Worm (Caenorhabditis elegans) whole organism, late embryonic: ENCODE measurements around the gene srw-53.
"Not testable (repeated sequence)": the region's sequence is repeated elsewhere in the genome, so short reads cannot be mapped to it uniquely, and the experiment has no call there.

Experiments
- C38D4.7 ChIP-seq: fragments of 200-800 bp; sonication (Bioruptor generic); optimal IDR thresholded peaks from 2 replicates; lab custom pipeline; 2018; ENCODE audit warnings: mild to moderate bottlenecking, missing genetic modification characterization, moderate library complexity, missing compliant biosample characterization
- K02D7.2 ChIP-seq: sonication (generic microtip); optimal IDR thresholded peaks from 2 replicates; lab custom pipeline; 2017; ENCODE audit warnings: mild to moderate bottlenecking, missing genetic modification characterization, missing compliant biosample characterization
- K09A11.1 ChIP-seq: sonication (generic microtip); optimal IDR thresholded peaks from 2 replicates; lab custom pipeline; 2017; ENCODE audit warnings: antibody characterized with exemption, mild to moderate bottlenecking, missing genetic modification characterization, missing compliant biosample characterization; ENCODE audit not compliant: insufficient read depth
- T23F11.4 ChIP-seq: fragments of 200-800 bp; sonication (Bioruptor generic); optimal IDR thresholded peaks from 2 replicates; lab custom pipeline; 2018; ENCODE audit warnings: mild to moderate bottlenecking, missing genetic modification characterization, missing compliant biosample characterization
- Y22D7AL.16 ChIP-seq: sonication (generic microtip); optimal IDR thresholded peaks from 2 replicates; lab custom pipeline; 2016; ENCODE audit warnings: missing genetic modification characterization, missing compliant biosample characterization
- ahr-1 ChIP-seq: sonication (generic microtip); optimal IDR thresholded peaks from 2 replicates; lab custom pipeline; 2016; ENCODE audit warnings: missing genetic modification characterization, missing compliant biosample characterization
- ceh-18 ChIP-seq: sonication (generic microtip); optimal IDR thresholded peaks from 2 replicates; lab custom pipeline; 2016; ENCODE audit warnings: missing genetic modification characterization, missing compliant biosample characterization
- ceh-19 ChIP-seq: fragments of 200-800 bp; sonication (Bioruptor generic); optimal IDR thresholded peaks from 2 replicates; lab custom pipeline; 2018; ENCODE audit warnings: mild to moderate bottlenecking, missing genetic modification characterization, missing compliant biosample characterization
- ceh-34 ChIP-seq: sonication (generic microtip); optimal IDR thresholded peaks from 2 replicates; lab custom pipeline; 2016; ENCODE audit warnings: mild to moderate bottlenecking, missing genetic modification characterization, missing compliant biosample characterization
- ceh-48 ChIP-seq: sonication (generic microtip); optimal IDR thresholded peaks from 2 replicates; lab custom pipeline; 2016; ENCODE audit warnings: missing genetic modification characterization, inconsistent platforms, missing compliant biosample characterization
- ceh-6 ChIP-seq: fragments of 200-800 bp; sonication (Bioruptor generic); optimal IDR thresholded peaks from 2 replicates; lab custom pipeline; 2018; ENCODE audit warnings: mild to moderate bottlenecking, missing genetic modification characterization, missing compliant biosample characterization
- che-1 ChIP-seq: sonication (generic microtip); optimal IDR thresholded peaks from 2 replicates; lab custom pipeline; 2016; ENCODE audit warnings: mild to moderate bottlenecking, missing genetic modification characterization, missing compliant biosample characterization
- dve-1 ChIP-seq: sonication (generic microtip); optimal IDR thresholded peaks from 2 replicates; lab custom pipeline; 2017; ENCODE audit warnings: antibody characterized with exemption, mild to moderate bottlenecking, missing genetic modification characterization, missing compliant biosample characterization
- eyg-1 ChIP-seq: sonication (generic microtip); optimal IDR thresholded peaks from 2 replicates; lab custom pipeline; 2016; ENCODE audit warnings: missing genotype, missing genetic modification characterization, missing compliant biosample characterization
- gmeb-2 ChIP-seq: sonication (generic microtip); optimal IDR thresholded peaks from 2 replicates; lab custom pipeline; 2016; ENCODE audit warnings: missing genetic modification characterization, inconsistent platforms, missing compliant biosample characterization
- hlh-15 ChIP-seq: sonication (generic microtip); optimal IDR thresholded peaks from 2 replicates; lab custom pipeline; 2016; ENCODE audit warnings: missing genetic modification characterization, missing compliant biosample characterization
- hlh-30 ChIP-seq: sonication (generic microtip); optimal IDR thresholded peaks from 2 replicates; lab custom pipeline; 2017; ENCODE audit warnings: antibody characterized with exemption, missing genetic modification characterization, missing compliant biosample characterization; ENCODE audit not compliant: insufficient read depth
- hlh-8 ChIP-seq: sonication (generic microtip); optimal IDR thresholded peaks from 2 replicates; lab custom pipeline; 2016; ENCODE audit warnings: missing genotype, missing genetic modification characterization, missing compliant biosample characterization
- lim-6 ChIP-seq: sonication (generic microtip); optimal IDR thresholded peaks from 2 replicates; lab custom pipeline; 2016; ENCODE audit warnings: missing genetic modification characterization, missing compliant biosample characterization
- lin-11 ChIP-seq: fragments of 200-800 bp; sonication (Bioruptor generic); optimal IDR thresholded peaks from 2 replicates; lab custom pipeline; 2018; ENCODE audit warnings: mild to moderate bottlenecking, missing genetic modification characterization, missing compliant biosample characterization
- nfya-1 ChIP-seq: sonication (generic microtip); optimal IDR thresholded peaks from 2 replicates; lab custom pipeline; 2017; ENCODE audit warnings: missing genetic modification characterization, mild to moderate bottlenecking, missing compliant biosample characterization, antibody characterized with exemption, moderate library complexity
- nhr-232 ChIP-seq: sonication (generic microtip); optimal IDR thresholded peaks from 2 replicates; lab custom pipeline; 2016; ENCODE audit warnings: missing genetic modification characterization, missing compliant biosample characterization
- odd-2 ChIP-seq: sonication (generic microtip); optimal IDR thresholded peaks from 2 replicates; lab custom pipeline; 2017; ENCODE audit warnings: antibody characterized with exemption, mild to moderate bottlenecking, missing genetic modification characterization, missing compliant biosample characterization
- pag-3 ChIP-seq: sonication (generic microtip); optimal IDR thresholded peaks from 2 replicates; lab custom pipeline; 2016; ENCODE audit warnings: missing compliant biosample characterization, missing genetic modification characterization, borderline replicate concordance
- pat-9 ChIP-seq: fragments of 200-800 bp; sonication (Bioruptor generic); optimal IDR thresholded peaks from 2 replicates; lab custom pipeline; 2018; ENCODE audit warnings: mild to moderate bottlenecking, missing genetic modification characterization, moderate library complexity, missing compliant biosample characterization
- pha-2 ChIP-seq: sonication (generic microtip); optimal IDR thresholded peaks from 2 replicates; lab custom pipeline; 2017; ENCODE audit warnings: mild to moderate bottlenecking, missing genetic modification characterization, missing compliant biosample characterization
- pha-4 ChIP-seq: fragments of 150-350 bp; optimal IDR thresholded peaks from 2 replicates; lab custom pipeline; 2018; ENCODE audit warnings: missing biosample characterization, missing genetic modification reagents, missing genetic modification characterization
- ref-2 ChIP-seq: sonication (generic microtip); optimal IDR thresholded peaks from 2 replicates; lab custom pipeline; 2016; ENCODE audit warnings: missing genetic modification characterization, missing compliant biosample characterization
- sox-4 ChIP-seq: sonication (generic microtip); optimal IDR thresholded peaks from 2 replicates; lab custom pipeline; 2017; ENCODE audit warnings: mild to moderate bottlenecking, missing genetic modification characterization, inconsistent platforms, missing compliant biosample characterization
- tbx-2 ChIP-seq: sonication (generic microtip); optimal IDR thresholded peaks from 2 replicates; lab custom pipeline; 2016; ENCODE audit warnings: missing genetic modification characterization, missing compliant biosample characterization
- unc-42 ChIP-seq: sonication (generic microtip); optimal IDR thresholded peaks from 2 replicates; lab custom pipeline; 2016; ENCODE audit warnings: missing genotype, missing genetic modification characterization, missing compliant biosample characterization
- unc-55 ChIP-seq: sonication (generic microtip); optimal IDR thresholded peaks from 2 replicates; lab custom pipeline; 2017; ENCODE audit warnings: missing biosample characterization, missing genetic modification reagents, missing genetic modification characterization
- ztf-16 ChIP-seq: sonication (generic microtip); optimal IDR thresholded peaks from 2 replicates; lab custom pipeline; 2017; ENCODE audit warnings: missing genetic modification characterization, missing compliant biosample characterization

The srw-53 gene

ce11 chrV:15905530-15905929 is 37.7 kb upstream of the srw-53 start, which contains the start of the genes F35E8.1 and F35E8.2:
F35E8.1 (minus strand) TSS chrV:15905630.
F35E8.2 (plus strand) TSS chrV:15905661.
- not testable (repeated sequence) for TF ChIP-seq hlh-8 (tag; lab: Kevin White, UChicago); hlh-15 (tag; lab: Kevin White, UChicago); C38D4.7 (GFP tag; lab: Kevin White, UChicago)

DNA sequence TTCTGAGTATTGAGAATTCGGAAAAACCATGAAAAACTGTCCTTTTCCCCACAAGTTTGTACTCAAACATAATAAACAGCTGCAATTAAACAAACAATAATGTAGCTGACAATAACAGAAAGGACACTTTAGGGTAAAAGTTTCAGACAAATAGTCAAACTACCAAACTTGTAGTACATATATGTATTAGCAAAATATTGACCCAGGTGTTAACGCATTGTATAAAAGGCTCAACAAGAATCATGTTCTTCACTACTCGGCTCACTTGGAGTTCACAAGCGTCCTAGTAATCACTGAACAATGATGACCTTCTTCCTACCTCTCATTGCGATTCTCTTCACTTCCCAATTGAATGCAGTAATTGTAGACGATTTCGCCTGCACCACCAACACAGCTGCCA is 31.4 kb upstream of the srw-53 start, which contains the start of gene F35E8.6:
Gene F35E8.6, plus strand, starts transcription at position 301 of the 400 bp plus-strand sequence.
- TF ChIP-seq hlh-30 (tag; lab: Kevin White, UChicago) (no peak), C38D4.7 (GFP tag; lab: Kevin White, UChicago) (no peak), ceh-19 (no peak), ahr-1 (no peak), ref-2 (tag; lab: Kevin White, UChicago) (no peak), ceh-18 (tag; lab: Kevin White, UChicago) (no peak), K09A11.1 (tag; lab: Kevin White, UChicago) (no peak), unc-55 (GFP tag; lab: Kevin White, UChicago) (no peak), Y22D7AL.16 (tag; lab: Kevin White, UChicago) (no peak), ceh-34 (no peak), lim-6 (tag; lab: Kevin White, UChicago) (no peak), sox-4 (tag; lab: Kevin White, UChicago) (no peak), pat-9 (no peak), hlh-15 (tag; lab: Kevin White, UChicago) (no peak), pha-4 (no peak), nhr-232 (tag; lab: Kevin White, UChicago) (no peak), pha-2 (tag; lab: Kevin White, UChicago) (no peak), dve-1 (tag; lab: Kevin White, UChicago) (no peak)

DNA sequence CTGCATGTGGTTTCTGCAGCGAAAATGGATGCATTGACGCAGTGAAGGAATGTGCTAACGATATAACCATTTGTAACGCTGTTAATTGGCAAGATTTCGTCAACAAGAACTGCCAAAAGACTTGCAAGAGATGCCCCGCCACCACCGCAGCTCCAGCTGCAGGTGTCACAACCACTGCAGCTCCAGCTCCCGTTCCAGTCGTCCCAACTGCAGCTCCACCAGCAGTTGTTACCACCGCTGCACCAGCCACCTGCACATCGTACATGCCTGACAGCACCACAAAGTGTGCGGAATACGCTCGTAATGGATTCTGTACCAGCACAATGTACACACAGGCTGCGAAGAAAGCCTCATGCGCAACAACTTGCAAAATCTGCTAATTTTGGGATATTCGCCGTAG is 30.5 kb upstream of the srw-53 start:
- TF ChIP-seq tbx-2 (tag; lab: Kevin White, UChicago) (no peak), nfya-1 (no peak), gmeb-2 (tag; lab: Kevin White, UChicago) (no peak), ceh-18 (tag; lab: Kevin White, UChicago) (no peak), pag-3 (tag; lab: Kevin White, UChicago) (no peak), K09A11.1 (tag; lab: Kevin White, UChicago) (no peak), lin-11 (tag; lab: Kevin White, UChicago) (no peak), ztf-16 (tag; lab: Kevin White, UChicago) (no peak), odd-2 (tag; lab: Kevin White, UChicago) (no peak), pat-9 (no peak), K02D7.2 (tag; lab: Kevin White, UChicago) (no peak), T23F11.4 (GFP tag; lab: Kevin White, UChicago) (no peak), ref-2 (tag; lab: Kevin White, UChicago) (no peak), ceh-34 (no peak), che-1 (tag; lab: Kevin White, UChicago) (no peak), unc-42 (tag; lab: Kevin White, UChicago) (no peak), pha-4 (no peak), eyg-1 (tag; lab: Kevin White, UChicago) (no peak)

DNA sequence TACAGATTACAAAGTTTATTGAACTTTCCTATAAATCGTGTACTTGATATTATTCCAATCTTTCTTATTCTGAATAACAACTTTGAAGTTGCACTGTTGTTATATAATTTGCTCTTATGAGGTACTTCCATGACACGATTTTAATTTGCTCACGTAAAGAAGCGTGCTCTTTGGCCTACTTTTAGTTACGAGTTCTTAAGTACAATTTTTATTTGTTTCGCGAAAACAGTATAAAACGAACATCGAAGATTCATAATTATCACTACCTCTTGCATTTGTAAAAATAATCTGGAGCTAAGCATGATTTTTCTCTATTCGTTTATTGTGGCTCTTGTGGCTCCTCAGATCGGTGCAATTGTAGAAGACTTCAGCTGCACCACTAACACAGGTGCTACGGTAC is 29.5 kb upstream of the srw-53 start, which contains the start of gene F35E8.7:
Gene F35E8.7, plus strand, starts transcription at position 301 of the 400 bp plus-strand sequence.
- TF ChIP-seq ceh-6 (GFP tag; lab: Kevin White, UChicago) (no peak), lim-6 (tag; lab: Kevin White, UChicago) (no peak), hlh-15 (tag; lab: Kevin White, UChicago) (no peak), ceh-48 (tag; lab: Kevin White, UChicago) (no peak)
